Worm (Caenorhabditis elegans) whole organism, L4 larva: ENCODE measurements around the gene Y102A11A.3.

Experiments used
- D1046.2 ChIP-seq: fragments of 200-800 bp; sonication (Bioruptor generic); IDR thresholded peaks from 2 replicates; pipeline ENCODE4 v1.3.6; 2022; ENCODE audit warnings: missing genetic modification characterization, missing compliant biosample characterization
- Y105C5A.15 ChIP-seq: fragments of 200-800 bp; sonication (Bioruptor generic); IDR thresholded peaks from 2 replicates; pipeline ENCODE4 v1.3.6; 2022; ENCODE audit warnings: missing genetic modification characterization, missing compliant biosample characterization
- Y48G9A.11 ChIP-seq: fragments of 200-800 bp; sonication (Bioruptor generic); IDR thresholded peaks from 2 replicates; pipeline ENCODE4 v1.3.6; 2022; ENCODE audit warnings: missing genetic modification reagents, missing genetic modification characterization, missing compliant biosample characterization
- daf-16 ChIP-seq, 3 experiments: sonication (generic microtip); optimal IDR thresholded peaks; 2 replicates each; lab custom pipeline; 2016 to 2017; ENCODE audit warnings: missing genetic modification characterization in 3 of 3, missing genetic modification reagents in 3 of 3, mild to moderate bottlenecking in 2 of 3, missing compliant biosample characterization in 2 of 3, missing biosample characterization in 1 of 3, moderate library complexity in 1 of 3
- lin-13 ChIP-seq: fragments of 150-350 bp; optimal IDR thresholded peaks from 2 replicates; lab custom pipeline; 2014; ENCODE audit warnings: missing biosample characterization, missing genetic modification reagents, missing genetic modification characterization
- pha-4 ChIP-seq, 2 experiments: fragments of 150-350 bp in 1 of 2; fragments of 200-800 bp in 1 of 2; sonication (Bioruptor generic) in 1 of 2; IDR thresholded peaks in 1 of 2; optimal IDR thresholded peaks in 1 of 2; 2 replicates each; pipeline versions ENCODE4 v1.3.6 to Lab custom; 2014 to 2022; ENCODE audit warnings: missing genetic modification characterization in 2 of 2, missing genetic modification reagents in 2 of 2, missing biosample characterization in 1 of 2, missing compliant biosample characterization in 1 of 2
- pqm-1 ChIP-seq: sonication (generic microtip); optimal IDR thresholded peaks from 2 replicates; lab custom pipeline; 2017; ENCODE audit warnings: missing biosample characterization, missing genetic modification characterization
- snpc-4 ChIP-seq: fragments of 150-350 bp; optimal IDR thresholded peaks from 2 replicates; lab custom pipeline; 2014; ENCODE audit warnings: missing biosample characterization, missing genetic modification characterization

DNA sequence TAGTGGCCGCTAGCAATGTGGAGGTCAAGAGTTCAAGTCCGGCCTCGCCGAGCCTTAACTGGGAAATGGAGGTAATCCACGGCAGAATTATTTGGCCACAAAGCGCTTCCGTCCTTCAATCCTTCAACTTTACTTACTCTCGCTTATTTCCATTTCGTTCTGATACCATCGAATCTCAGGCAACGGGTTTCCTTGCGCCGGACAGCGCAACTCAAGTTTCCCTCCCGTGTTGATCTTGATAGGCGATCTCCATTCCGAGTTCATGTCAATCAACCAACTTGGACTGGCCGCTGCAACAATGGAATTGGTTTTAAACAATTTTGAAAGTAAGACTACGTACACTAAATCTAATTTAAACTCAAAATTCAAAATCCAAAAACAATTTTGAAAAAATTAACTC lies 21.9 kb downstream of the Y102A11A.3 start:
- no peak for TF ChIP-seq daf-16 (GFP tag; optimal IDR thresholded peaks at IDR 0.05; lab: Kevin White, UChicago)
- TF ChIP-seq daf-16 (tag; optimal IDR thresholded peaks at IDR 0.05; lab: Kevin White, UChicago), result no peak
- no peak for TF ChIP-seq pqm-1
- no peak for TF ChIP-seq Y105C5A.15 (GFP tag; lab: Robert Waterston, UW)
- no peak for TF ChIP-seq lin-13 (GFP tag; lab: Kevin White, UChicago)
- no peak for TF ChIP-seq pha-4 (GFP tag; IDR thresholded peaks at IDR 0.05; lab: Robert Waterston, UW)
- no peak for TF ChIP-seq pha-4 (tag; optimal IDR thresholded peaks at IDR 0.05; lab: Kevin White, UChicago)
- TF ChIP-seq D1046.2 (GFP tag; lab: Robert Waterston, UW), result no peak
- TF ChIP-seq Y48G9A.11 (GFP tag; lab: Robert Waterston, UW), result no peak
- no peak for TF ChIP-seq snpc-4 (tag; lab: Kevin White, UChicago)
